Fruit fly (Drosophila melanogaster) whole organism, embryonic: ENCODE results near the gene CG4004.

ENCODE experiments used
- Ada2b ChIP-seq: fragments of 200-800 bp; sonication (Bioruptor generic); IDR thresholded peaks from 2 replicates; pipeline ENCODE4 v1.3.6; 2022; ENCODE audit warnings: missing biosample characterization, missing genetic modification characterization
- Atf-2 ChIP-seq: fragments of 200-800 bp; sonication (Bioruptor generic); optimal IDR thresholded peaks from 2 replicates; lab custom pipeline; 2016; ENCODE audit warnings: missing biosample characterization, missing genetic modification characterization
- Atf3 ChIP-seq: fragments of 200-800 bp; sonication (Bioruptor generic); optimal IDR thresholded peaks from 3 replicates; lab custom pipeline; 2016; ENCODE audit warnings: missing biosample characterization, missing genetic modification characterization
- B-H1 ChIP-seq: fragments of 200-800 bp; sonication (Bioruptor generic); IDR thresholded peaks from 3 replicates; pipeline ENCODE4 v1.3.6; 2022; ENCODE audit warnings: missing biosample characterization, missing genetic modification characterization
- CG10654 ChIP-seq: fragments of 200-800 bp; sonication (Bioruptor generic); optimal IDR thresholded peaks from 2 replicates; lab custom pipeline; 2016; ENCODE audit warnings: missing biosample characterization, missing genetic modification characterization
- CG12155 ChIP-seq: fragments of 200-800 bp; sonication (Bioruptor generic); optimal IDR thresholded peaks from 3 replicates; lab custom pipeline; 2016; ENCODE audit warnings: missing biosample characterization, missing genetic modification characterization
- CG15011 ChIP-seq: fragments of 200-800 bp; sonication (Bioruptor generic); optimal IDR thresholded peaks from 3 replicates; lab custom pipeline; 2018; ENCODE audit warnings: missing biosample characterization, mild to moderate bottlenecking, missing genetic modification characterization
- CG1529 ChIP-seq: fragments of 200-800 bp; sonication (Bioruptor generic); optimal IDR thresholded peaks from 3 replicates; lab custom pipeline; 2018; ENCODE audit warnings: missing biosample characterization, missing genetic modification characterization
- CG17186 ChIP-seq: fragments of 200-800 bp; sonication (Bioruptor generic); optimal IDR thresholded peaks from 3 replicates; lab custom pipeline; 2017; ENCODE audit warnings: missing biosample characterization, missing genetic modification reagents, missing genetic modification characterization
- CG17568 ChIP-seq: fragments of 200-800 bp; sonication (Bioruptor generic); optimal IDR thresholded peaks from 2 replicates; lab custom pipeline; 2018; ENCODE audit warnings: missing biosample characterization, mild to moderate bottlenecking, missing genetic modification characterization, moderate library complexity
- CG17829 ChIP-seq: fragments of 200-800 bp; optimal IDR thresholded peaks from 2 replicates; lab custom pipeline; 2019; ENCODE audit warnings: missing biosample characterization, mild to moderate bottlenecking, missing genetic modification characterization, moderate library complexity
- CG2116 ChIP-seq: fragments of 200-800 bp; sonication (Bioruptor generic); optimal IDR thresholded peaks from 3 replicates; lab custom pipeline; 2018; ENCODE audit warnings: missing biosample characterization, mild to moderate bottlenecking, missing genetic modification characterization
- CG2120 ChIP-seq: fragments of 200-800 bp; sonication (Bioruptor generic); optimal IDR thresholded peaks from 3 replicates; lab custom pipeline; 2016; ENCODE audit warnings: missing biosample characterization, missing genetic modification characterization
- CG30020 ChIP-seq: fragments of 200-800 bp; optimal IDR thresholded peaks from 2 replicates; lab custom pipeline; 2019; ENCODE audit warnings: missing biosample characterization, mild to moderate bottlenecking, missing genetic modification characterization, moderate library complexity
- CG31224 ChIP-seq: fragments of 200-800 bp; sonication (Bioruptor generic); IDR thresholded peaks from 2 replicates; pipeline ENCODE4 v1.3.6; 2022; ENCODE audit warnings: missing biosample characterization, missing genetic modification characterization
- CG32772 ChIP-seq: fragments of 200-800 bp; sonication (Bioruptor generic); IDR thresholded peaks from 2 replicates; pipeline ENCODE4 v1.3.6; 2022; ENCODE audit warnings: missing biosample characterization, missing genetic modification characterization
- CG43689 ChIP-seq: fragments of 200-800 bp; sonication (Bioruptor generic); IDR thresholded peaks from 2 replicates; pipeline ENCODE4 v1.3.6; 2022; ENCODE audit warnings: missing biosample characterization, missing genetic modification characterization
- CG4730 ChIP-seq: fragments of 200-800 bp; sonication (Bioruptor generic); IDR thresholded peaks from 2 replicates; pipeline ENCODE4 v1.3.6; 2022; ENCODE audit warnings: missing biosample characterization, missing genetic modification characterization
- CG7786 ChIP-seq: fragments of 200-800 bp; sonication (Bioruptor generic); optimal IDR thresholded peaks from 2 replicates; lab custom pipeline; 2016; ENCODE audit warnings: missing biosample characterization, missing genetic modification characterization
- CG7963 ChIP-seq: fragments of 200-800 bp; sonication (Bioruptor generic); IDR thresholded peaks from 3 replicates; pipeline ENCODE4 v1.3.6; 2022; ENCODE audit warnings: missing biosample characterization, missing genetic modification characterization; ENCODE audit not compliant: partially characterized antibody
- CG8388 ChIP-seq: fragments of 200-800 bp; sonication (Bioruptor generic); optimal IDR thresholded peaks from 2 replicates; lab custom pipeline; 2019; ENCODE audit warnings: missing biosample characterization, mild to moderate bottlenecking, missing genetic modification characterization, moderate library complexity
- Drgx ChIP-seq: fragments of 200-800 bp; sonication (Bioruptor generic); IDR thresholded peaks from 2 replicates; pipeline ENCODE4 v1.3.6; 2022; ENCODE audit warnings: missing biosample characterization, missing genetic modification characterization
- E2f1 ChIP-seq: fragments of 200-800 bp; sonication (Bioruptor generic); IDR thresholded peaks from 2 replicates; pipeline ENCODE4 v1.3.6; 2022; ENCODE audit warnings: missing biosample characterization, missing genetic modification characterization
- Eip74EF ChIP-seq, 2 experiments: fragments of 200-800 bp in 1 of 2; fragments of >200 bp in 1 of 2; sonication (Bioruptor generic) in 1 of 2; optimal IDR thresholded peaks; 2 replicates each; lab custom pipeline; 2017 to 2019; ENCODE audit warnings: missing biosample characterization in 2 of 2, missing genetic modification characterization in 2 of 2, mild to moderate bottlenecking in 1 of 2, moderate library complexity in 1 of 2
- Ets97D ChIP-seq: fragments of 200-800 bp; sonication (Bioruptor generic); optimal IDR thresholded peaks from 3 replicates; lab custom pipeline; 2016; ENCODE audit warnings: missing biosample characterization, missing genetic modification characterization
- HmgZ ChIP-seq: fragments of 200-800 bp; sonication (Bioruptor generic); optimal IDR thresholded peaks from 2 replicates; lab custom pipeline; 2018; ENCODE audit warnings: missing biosample characterization, mild to moderate bottlenecking, missing genetic modification characterization
- Hr39 ChIP-seq: fragments of >200 bp; optimal IDR thresholded peaks from 2 replicates; lab custom pipeline; 2017
- Hr78 ChIP-seq, 2 experiments: fragments of 200-800 bp in 1 of 2; fragments of >200 bp in 1 of 2; sonication (Bioruptor generic) in 1 of 2; optimal IDR thresholded peaks; 2 replicates each; lab custom pipeline; 2017 to 2019; ENCODE audit warnings: missing biosample characterization in 2 of 2, missing genetic modification characterization in 2 of 2, mild to moderate bottlenecking in 1 of 2, moderate library complexity in 1 of 2
- Lim3 ChIP-seq: fragments of 200-800 bp; sonication (Bioruptor generic); IDR thresholded peaks from 2 replicates; pipeline ENCODE4 v1.3.6; 2022; ENCODE audit warnings: missing biosample characterization, missing genetic modification characterization
- Med ChIP-seq: fragments of 200-800 bp; sonication (Bioruptor generic); peaks from one replicate; lab custom pipeline; 2016; ENCODE audit warnings: missing biosample characterization, missing genetic modification characterization, mild to moderate bottlenecking, inconsistent platforms, moderate library complexity
- Vsx1 ChIP-seq: fragments of 200-800 bp; sonication (Bioruptor generic); optimal IDR thresholded peaks from 2 replicates; lab custom pipeline; 2017; ENCODE audit warnings: missing biosample characterization, mild to moderate bottlenecking, missing genetic modification characterization, missing genetic modification reagents
- ato ChIP-seq: fragments of 200-800 bp; sonication (Bioruptor generic); IDR thresholded peaks from 2 replicates; pipeline ENCODE4 v1.3.6; 2022; ENCODE audit warnings: missing biosample characterization, missing genetic modification characterization; ENCODE audit not compliant: partially characterized antibody
- bab2 ChIP-seq: fragments of 200-800 bp; sonication (Bioruptor generic); optimal IDR thresholded peaks from 2 replicates; lab custom pipeline; 2016; ENCODE audit warnings: missing biosample characterization, missing genetic modification characterization
- bowl ChIP-seq: fragments of 200-800 bp; sonication (Bioruptor generic); IDR thresholded peaks from 2 replicates; pipeline ENCODE4 v1.3.6; 2022; ENCODE audit warnings: missing biosample characterization, missing genetic modification characterization
- bsh ChIP-seq, 2 experiments: fragments of 200-800 bp; sonication (Bioruptor generic); optimal IDR thresholded peaks; 2 replicates each; lab custom pipeline; 2017 to 2018; ENCODE audit warnings: mild to moderate bottlenecking in 2 of 2, missing biosample characterization in 2 of 2, missing genetic modification characterization in 2 of 2, moderate library complexity in 1 of 2
- btn ChIP-seq: fragments of 200-800 bp; sonication (Bioruptor generic); optimal IDR thresholded peaks from 2 replicates; lab custom pipeline; 2016; ENCODE audit warnings: missing biosample characterization, missing genetic modification characterization
- cg ChIP-seq: fragments of 200-800 bp; sonication (Bioruptor generic); optimal IDR thresholded peaks from 3 replicates; lab custom pipeline; 2019; ENCODE audit warnings: missing biosample characterization, mild to moderate bottlenecking, missing genetic modification characterization, moderate library complexity
- crol ChIP-seq: fragments of 200-800 bp; sonication (Bioruptor generic); IDR thresholded peaks from 2 replicates; pipeline ENCODE4 v1.3.6; 2022; ENCODE audit warnings: missing biosample characterization, missing genetic modification characterization
- dimm ChIP-seq: fragments of 200-800 bp; sonication (Bioruptor generic); IDR thresholded peaks from 2 replicates; pipeline ENCODE4 v1.3.6; 2022; ENCODE audit warnings: missing biosample characterization, missing genetic modification characterization
- dysf ChIP-seq: fragments of 200-800 bp; sonication (Bioruptor generic); IDR thresholded peaks from 3 replicates; pipeline ENCODE4 v1.3.6; 2022; ENCODE audit warnings: missing biosample characterization, missing genetic modification characterization
- jumu ChIP-seq: fragments of 200-800 bp; sonication (Bioruptor generic); optimal IDR thresholded peaks from 3 replicates; lab custom pipeline; 2016; ENCODE audit warnings: missing biosample characterization, missing genetic modification characterization
- luna ChIP-seq: fragments of 200-800 bp; sonication (Bioruptor generic); optimal IDR thresholded peaks from 2 replicates; lab custom pipeline; 2016; ENCODE audit warnings: missing biosample characterization, missing genetic modification characterization
- onecut ChIP-seq: fragments of 200-800 bp; sonication (Bioruptor generic); IDR thresholded peaks from 2 replicates; pipeline ENCODE4 v1.3.6; 2022; ENCODE audit warnings: missing biosample characterization, missing genetic modification characterization
- pb ChIP-seq: fragments of 200-800 bp; sonication (Bioruptor generic); optimal IDR thresholded peaks from 3 replicates; lab custom pipeline; 2016; ENCODE audit warnings: missing biosample characterization, missing genetic modification characterization
- pnt ChIP-seq: fragments of 200-800 bp; sonication (Bioruptor generic); optimal IDR thresholded peaks from 3 replicates; lab custom pipeline; 2016; ENCODE audit warnings: missing biosample characterization, missing genetic modification characterization
- psq ChIP-seq: fragments of 200-800 bp; sonication (Bioruptor generic); optimal IDR thresholded peaks from 2 replicates; lab custom pipeline; 2017; ENCODE audit warnings: missing biosample characterization, missing genetic modification characterization
- salm ChIP-seq: fragments of 200-800 bp; sonication (Bioruptor generic); optimal IDR thresholded peaks from 2 replicates; lab custom pipeline; 2018; ENCODE audit warnings: missing biosample characterization, mild to moderate bottlenecking, missing genetic modification characterization
- sc ChIP-seq, 3 experiments: fragments of >200 bp in 2 of 3; fragments of 200-800 bp in 1 of 3; sonication (Bioruptor generic) in 1 of 3; optimal IDR thresholded peaks; 2 replicates in 2 of 3; 3 replicates in 1 of 3; lab custom pipeline; 2017; ENCODE audit warnings: mild to moderate bottlenecking in 1 of 3, missing biosample characterization in 1 of 3, missing genetic modification characterization in 1 of 3, missing genetic modification reagents in 1 of 3
- slou ChIP-seq: fragments of 200-800 bp; sonication (Bioruptor generic); optimal IDR thresholded peaks from 3 replicates; lab custom pipeline; 2016; ENCODE audit warnings: missing biosample characterization, missing genetic modification characterization
- ssp ChIP-seq: fragments of 200-800 bp; sonication (Bioruptor generic); IDR thresholded peaks from 2 replicates; pipeline ENCODE4 v1.3.6; 2022; ENCODE audit warnings: missing biosample characterization, missing genetic modification characterization
- tin ChIP-seq: fragments of 200-800 bp; sonication (Bioruptor generic); optimal IDR thresholded peaks from 3 replicates; lab custom pipeline; 2016; ENCODE audit warnings: missing biosample characterization, missing genetic modification characterization
- vnd ChIP-seq: fragments of 200-800 bp; sonication (Bioruptor generic); IDR thresholded peaks from 3 replicates; pipeline ENCODE4 v1.3.6; 2022; ENCODE audit warnings: missing biosample characterization, missing genetic modification characterization; ENCODE audit not compliant: partially characterized antibody
- wdn ChIP-seq: fragments of 200-800 bp; sonication (Bioruptor generic); IDR thresholded peaks from 2 replicates; pipeline ENCODE4 v1.3.6; 2022; ENCODE audit warnings: missing biosample characterization, missing genetic modification characterization

CG4004 gene

dm6 chrX:12756374-12756721 is 12.3 kb downstream of the CG4004 start (continued):
- TF ChIP-seq pnt (GFP tag; lab: Kevin White, UChicago): no peak
- TF ChIP-seq CG2120 (GFP tag; lab: Kevin White, UChicago): no peak
- no peak for TF ChIP-seq jumu (GFP tag; lab: Kevin White, UChicago)
- TF ChIP-seq tin (GFP tag; lab: Kevin White, UChicago): no peak
- no peak for TF ChIP-seq Lim3
- TF ChIP-seq pb (GFP tag; lab: Kevin White, UChicago): no peak
- no peak for TF ChIP-seq CG15011 (GFP tag; lab: Kevin White, UChicago)
- TF ChIP-seq E2f1 (GFP tag; lab: Robert Waterston, UW): no peak
- TF ChIP-seq CG43689: no peak
- TF ChIP-seq HmgZ: no peak
- TF ChIP-seq CG4730: no peak
- TF ChIP-seq CG30020 (tag; lab: Kevin White, UChicago): no peak
- TF ChIP-seq CG17829: no peak
- TF ChIP-seq CG1529 (GFP tag; lab: Kevin White, UChicago): no peak
- peak; percentile 46 for TF ChIP-seq psq (GFP tag; lab: Kevin White, UChicago)
- no peak for TF ChIP-seq CG17568 (GFP tag; lab: Kevin White, UChicago)
- no peak for TF ChIP-seq onecut (GFP tag; lab: Robert Waterston, UW)
- no peak for TF ChIP-seq Atf3 (GFP tag; lab: Kevin White, UChicago)
- TF ChIP-seq btn (GFP tag; lab: Kevin White, UChicago): no peak
- TF ChIP-seq CG12155 (GFP tag; lab: Kevin White, UChicago): no peak
- TF ChIP-seq bsh (GFP tag; optimal IDR thresholded peaks at IDR 0.05; lab: Kevin White, UChicago): no peak
- TF ChIP-seq B-H1 (GFP tag; lab: Robert Waterston, UW): no peak
- no peak for TF ChIP-seq dysf (GFP tag; lab: Robert Waterston, UW)
- no peak for TF ChIP-seq CG2116
- TF ChIP-seq slou: no peak
- TF ChIP-seq ssp (GFP tag; lab: Robert Waterston, UW): no peak
- TF ChIP-seq sc (optimal IDR thresholded peaks at IDR 0.05; lab: Kevin White, UChicago): no peak
- no peak for TF ChIP-seq sc (GFP tag; optimal IDR thresholded peaks at IDR 0.05; lab: Kevin White, UChicago)
- no peak for TF ChIP-seq Vsx1 (GFP tag; lab: Kevin White, UChicago)
- no peak for TF ChIP-seq CG10654
- no peak for TF ChIP-seq luna (GFP tag; lab: Kevin White, UChicago)
- no peak for TF ChIP-seq bab2 (GFP tag; lab: Kevin White, UChicago)
- TF ChIP-seq Ada2b (GFP tag; lab: Robert Waterston, UW): no peak
- no peak for TF ChIP-seq Drgx (GFP tag; lab: Robert Waterston, UW)
- TF ChIP-seq CG8388: no peak
- no peak for TF ChIP-seq Atf-2 (GFP tag; lab: Kevin White, UChicago)
- peak; percentile 73 for TF ChIP-seq cg (GFP tag; lab: Kevin White, UChicago)
- TF ChIP-seq CG31224 (GFP tag; lab: Robert Waterston, UW): no peak
- no peak for TF ChIP-seq CG7786 (GFP tag; lab: Kevin White, UChicago)
- TF ChIP-seq CG32772: no peak
- peak in 1 of 2 experiments; percentile 17 for TF ChIP-seq Eip74EF (GFP tag; optimal IDR thresholded peaks at IDR 0.05; lab: Kevin White, UChicago)
- no peak for TF ChIP-seq ato (GFP tag; lab: Robert Waterston, UW)
- peak in 1 of 2 experiments; percentile 97 for TF ChIP-seq Hr78 (GFP tag; optimal IDR thresholded peaks at IDR 0.05; lab: Kevin White, UChicago)
- peak; percentile 99 for TF ChIP-seq crol (GFP tag; lab: Robert Waterston, UW)
- TF ChIP-seq bowl (GFP tag; lab: Robert Waterston, UW): no peak
- TF ChIP-seq salm (tag; lab: Kevin White, UChicago): no peak
- TF ChIP-seq wdn (GFP tag; lab: Robert Waterston, UW): no peak
- no peak for TF ChIP-seq CG17186 (GFP tag; lab: Kevin White, UChicago)
- no peak for TF ChIP-seq Hr39 (lab: Kevin White, UChicago)
- no peak for TF ChIP-seq vnd (GFP tag; lab: Robert Waterston, UW)
- TF ChIP-seq Med (GFP tag; lab: Kevin White, UChicago): peak; percentile 76
- TF ChIP-seq CG7963: no peak
- TF ChIP-seq dimm: no peak
- no peak for TF ChIP-seq Ets97D (GFP tag; lab: Kevin White, UChicago)
